Fruit fly (Drosophila melanogaster): ENCODE results near the gene CG4116.

DNA sequence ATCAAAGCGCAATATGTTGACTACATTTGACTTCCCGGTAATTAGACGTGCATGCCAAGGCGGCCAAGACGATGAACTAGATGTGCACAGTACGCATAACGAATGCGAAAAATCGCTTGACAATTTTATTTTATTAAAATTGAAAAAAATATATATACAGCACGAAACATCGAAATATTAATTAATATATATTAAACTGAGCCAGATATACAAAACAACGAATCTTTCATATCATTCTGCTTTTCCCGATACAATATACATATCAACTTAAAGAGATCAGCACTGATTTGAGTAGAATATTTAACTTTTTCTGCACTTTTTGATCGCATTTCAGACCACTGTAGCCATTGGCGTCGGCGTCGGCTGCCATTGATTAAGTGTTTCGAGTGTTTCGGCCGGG, 21.9 kb downstream of the CG4116 start:
- TF ChIP-seq Lhr (GFP tag; optimal IDR thresholded peaks at IDR 0.05) (no peak), nau (GFP tag; optimal IDR thresholded peaks at IDR 0.05) (no peak), CG7372 (GFP tag; IDR thresholded peaks at IDR 0.05) (no peak)
